Fruit fly (Drosophila melanogaster) whole organism, embryonic: ENCODE results near the gene Inx5.

ENCODE experiments used
- CG12744 ChIP-seq: fragments of 200-800 bp; sonication (Bioruptor generic); optimal IDR thresholded peaks from 2 replicates; lab custom pipeline; 2016; ENCODE audit warnings: missing biosample characterization, missing genetic modification characterization
- CG3995 ChIP-seq: fragments of 200-800 bp; sonication (Bioruptor generic); optimal IDR thresholded peaks from 3 replicates; lab custom pipeline; 2016; ENCODE audit warnings: missing biosample characterization, missing genetic modification characterization
- CG4282 ChIP-seq: fragments of 200-800 bp; sonication (Bioruptor generic); optimal IDR thresholded peaks from 2 replicates; lab custom pipeline; 2016; ENCODE audit warnings: missing biosample characterization, missing genetic modification characterization
- CG4617 ChIP-seq: fragments of 200-800 bp; sonication (Bioruptor generic); optimal IDR thresholded peaks from 3 replicates; lab custom pipeline; 2016; ENCODE audit warnings: missing biosample characterization, missing genetic modification characterization, borderline replicate concordance
- CG7839 ChIP-seq: fragments of 200-800 bp; sonication (Bioruptor generic); optimal IDR thresholded peaks from 3 replicates; lab custom pipeline; 2018; ENCODE audit warnings: missing biosample characterization, mild to moderate bottlenecking, missing genetic modification characterization, moderate library complexity
- CG8478 ChIP-seq: fragments of >200 bp; optimal IDR thresholded peaks from 2 replicates; lab custom pipeline; 2018
- Hmr ChIP-seq: fragments of 200-800 bp; sonication (Bioruptor generic); optimal IDR thresholded peaks from 3 replicates; lab custom pipeline; 2017; ENCODE audit warnings: mild to moderate bottlenecking, missing biosample characterization, missing genetic modification reagents, missing genetic modification characterization
- ab ChIP-seq: fragments of 200-800 bp; sonication (Bioruptor generic); optimal IDR thresholded peaks from 2 replicates; lab custom pipeline; 2016; ENCODE audit warnings: missing biosample characterization, missing genetic modification characterization
- cwo ChIP-seq: fragments of 200-800 bp; sonication (Bioruptor generic); optimal IDR thresholded peaks from 3 replicates; lab custom pipeline; 2017; ENCODE audit warnings: missing biosample characterization, missing genetic modification characterization, mild to moderate bottlenecking, moderate library complexity, missing genetic modification reagents
- onecut ChIP-seq: fragments of 200-800 bp; sonication (Bioruptor generic); IDR thresholded peaks from 2 replicates; pipeline ENCODE4 v1.3.6; 2022; ENCODE audit warnings: missing biosample characterization, missing genetic modification characterization
- sens ChIP-seq: fragments of 200-800 bp; sonication (Bioruptor generic); peaks from one replicate; lab custom pipeline; 2016; ENCODE audit warnings: missing biosample characterization, missing genetic modification characterization
- ssp ChIP-seq: fragments of 200-800 bp; sonication (Bioruptor generic); IDR thresholded peaks from 2 replicates; pipeline ENCODE4 v1.3.6; 2022; ENCODE audit warnings: missing biosample characterization, missing genetic modification characterization
- tin ChIP-seq: fragments of 200-800 bp; sonication (Bioruptor generic); optimal IDR thresholded peaks from 3 replicates; lab custom pipeline; 2016; ENCODE audit warnings: missing biosample characterization, missing genetic modification characterization
- tll ChIP-seq, 2 experiments: fragments of 200-800 bp in 1 of 2; fragments of >200 bp in 1 of 2; sonication (Bioruptor generic) in 1 of 2; optimal IDR thresholded peaks; 2 replicates each; lab custom pipeline; 2017 to 2019; ENCODE audit warnings: missing biosample characterization in 2 of 2, missing genetic modification characterization in 2 of 2, mild to moderate bottlenecking in 1 of 2, moderate library complexity in 1 of 2

DNA sequence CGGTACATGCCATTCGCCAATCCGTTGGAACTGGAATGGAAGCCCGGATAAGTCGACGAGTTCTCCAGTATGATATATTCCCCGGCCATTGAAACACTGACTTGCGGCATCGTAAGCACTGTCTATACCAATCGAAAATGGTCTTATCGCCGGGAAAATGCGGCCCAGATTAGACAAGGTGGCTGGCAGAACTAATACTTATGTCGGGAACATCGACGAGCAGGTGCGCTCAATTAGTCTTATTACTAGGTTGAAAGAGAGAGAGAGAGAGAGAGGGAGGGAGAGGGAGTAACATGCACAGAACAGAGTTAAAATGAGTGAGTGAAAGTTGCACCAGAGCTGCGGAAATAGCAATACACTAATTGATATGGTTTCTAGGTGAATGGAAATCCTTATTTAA lies 43.5 kb downstream of the Inx5 start, which contains the start of gene tgy:
- no peak for TF ChIP-seq tll (GFP tag; optimal IDR thresholded peaks at IDR 0.05; lab: Kevin White, UChicago)
- TF ChIP-seq CG7839 (tag; lab: Kevin White, UChicago) = no peak
- no peak for TF ChIP-seq sens (GFP tag; lab: Kevin White, UChicago)
- no peak for TF ChIP-seq CG4282 (GFP tag; lab: Kevin White, UChicago)
- no peak for TF ChIP-seq CG12744 (GFP tag; lab: Kevin White, UChicago)
- TF ChIP-seq CG8478 (lab: Kevin White, UChicago) = no peak
- TF ChIP-seq onecut (GFP tag; lab: Robert Waterston, UW) = no peak
- no peak for TF ChIP-seq tin (GFP tag; lab: Kevin White, UChicago)
- no peak for TF ChIP-seq CG4617 (GFP tag; lab: Kevin White, UChicago)
- no peak for TF ChIP-seq Hmr (GFP tag; lab: Kevin White, UChicago)
- no peak for TF ChIP-seq cwo (GFP tag; lab: Kevin White, UChicago)
- TF ChIP-seq ab (GFP tag; lab: Kevin White, UChicago) = no peak
- TF ChIP-seq ssp (GFP tag; lab: Robert Waterston, UW) = no peak
- no peak for TF ChIP-seq CG3995 (GFP tag; lab: Kevin White, UChicago)
